Fruit fly (Drosophila melanogaster) S2 (cell line): ENCODE data around the gene CG9168.

Experiments used
- CG8478 ChIP-seq: fragments of >200 bp; optimal IDR thresholded peaks from 2 replicates; lab custom pipeline; 2018
- CTCF ChIP-seq, 2 experiments: fragments of >200 bp; optimal IDR thresholded peaks; 2 replicates each; lab custom pipeline; 2018

- TF ChIP-seq CG8478 (no peak), CTCF (optimal IDR thresholded peaks at IDR 0.05; lab: Kevin White, UChicago) (no peak)
These were observed 18.6 kb upstream of the CG9168 start for dm6 chr3L:1391993-1392952.
